Worm (Caenorhabditis elegans) whole organism, young adult: Measurements from ENCODE around the gene gnrr-3.
A peak's percentile ranks its signal among the peaks of the same experiment; 100 is the strongest.

Experiments used
- B0019.2 ChIP-seq: fragments of 200-800 bp; sonication (Bioruptor generic); conservative IDR thresholded peaks from 2 replicates; pipeline ENCODE4 v1.3.6; 2022; ENCODE audit warnings: missing genetic modification reagents, missing genetic modification characterization, missing compliant biosample characterization
- B0261.1 ChIP-seq: sonication (generic microtip); optimal IDR thresholded peaks from 2 replicates; lab custom pipeline; 2016; ENCODE audit warnings: mild to moderate bottlenecking, missing genetic modification characterization, moderate library complexity, missing compliant biosample characterization
- F22D6.2 ChIP-seq: sonication (generic microtip); optimal IDR thresholded peaks from 2 replicates; lab custom pipeline; 2016; ENCODE audit warnings: mild to moderate bottlenecking, missing genetic modification characterization, missing compliant biosample characterization
- F23B12.7 ChIP-seq: sonication (generic microtip); optimal IDR thresholded peaks from 2 replicates; lab custom pipeline; 2017; ENCODE audit warnings: missing genetic modification characterization, mild to moderate bottlenecking, missing compliant biosample characterization, antibody characterized with exemption, moderate library complexity; ENCODE audit not compliant: insufficient read depth
- F49E8.2 ChIP-seq: sonication (generic microtip); optimal IDR thresholded peaks from 3 replicates; lab custom pipeline; 2017; ENCODE audit warnings: missing genetic modification characterization, mild to moderate bottlenecking, missing compliant biosample characterization, antibody characterized with exemption, moderate library complexity; ENCODE audit not compliant: insufficient read depth
- F57A8.1 ChIP-seq: fragments of 200-800 bp; sonication (Bioruptor generic); optimal IDR thresholded peaks from 2 replicates; lab custom pipeline; 2018; ENCODE audit warnings: mild to moderate bottlenecking, missing genetic modification characterization, moderate library complexity, missing compliant biosample characterization
- F57C9.4 ChIP-seq: sonication (generic microtip); optimal IDR thresholded peaks from 2 replicates; lab custom pipeline; 2017; ENCODE audit warnings: mild to moderate bottlenecking, missing genetic modification characterization, missing compliant biosample characterization
- K12H6.12 ChIP-seq: fragments of 200-800 bp; sonication (Bioruptor generic); optimal IDR thresholded peaks from 2 replicates; lab custom pipeline; 2018; ENCODE audit warnings: mild to moderate bottlenecking, missing genetic modification characterization, missing compliant biosample characterization
- Y56A3A.18 ChIP-seq: fragments of 200-800 bp; sonication (Bioruptor generic); IDR thresholded peaks from 2 replicates; pipeline ENCODE4 v1.3.6; 2022; ENCODE audit warnings: missing genetic modification reagents, missing genetic modification characterization, missing compliant biosample characterization
- aptf-2 ChIP-seq: fragments of 200-800 bp; sonication (Bioruptor generic); conservative IDR thresholded peaks from 2 replicates; pipeline ENCODE4 v1.3.6; 2022; ENCODE audit warnings: missing genetic modification reagents, missing genetic modification characterization, missing compliant biosample characterization
- attf-3 ChIP-seq: fragments of 200-800 bp; sonication (Bioruptor generic); conservative IDR thresholded peaks from 2 replicates; pipeline ENCODE4 v1.3.6; 2022; ENCODE audit warnings: missing genetic modification reagents, missing genetic modification characterization, missing compliant biosample characterization
- bed-1 ChIP-seq: fragments of 200-800 bp; sonication (Bioruptor generic); IDR thresholded peaks from 2 replicates; pipeline ENCODE4 v1.3.6; 2022; ENCODE audit warnings: missing genetic modification reagents, missing genetic modification characterization, missing compliant biosample characterization
- cebp-2 ChIP-seq: fragments of 200-800 bp; sonication (Bioruptor generic); IDR thresholded peaks from 2 replicates; pipeline ENCODE4 v1.3.6; 2022; ENCODE audit warnings: missing genetic modification characterization, missing compliant biosample characterization
- ceh-27 ChIP-seq: fragments of 200-800 bp; sonication (Bioruptor generic); optimal IDR thresholded peaks from 2 replicates; lab custom pipeline; 2018; ENCODE audit warnings: mild to moderate bottlenecking, missing genetic modification characterization, moderate library complexity, missing compliant biosample characterization
- ceh-40 ChIP-seq: fragments of 200-800 bp; sonication (Bioruptor generic); IDR thresholded peaks from 2 replicates; pipeline ENCODE4 v1.3.6; 2022; ENCODE audit warnings: missing genetic modification characterization, missing compliant biosample characterization
- ceh-91 ChIP-seq: fragments of 200-800 bp; sonication (Bioruptor generic); IDR thresholded peaks from 2 replicates; pipeline ENCODE4 v1.3.6; 2022; ENCODE audit warnings: missing genetic modification reagents, missing genetic modification characterization, missing compliant biosample characterization
- chd-7 ChIP-seq: sonication (generic microtip); optimal IDR thresholded peaks from 2 replicates; lab custom pipeline; 2016; ENCODE audit warnings: mild to moderate bottlenecking, missing genetic modification characterization, moderate library complexity, missing compliant biosample characterization
- dpff-1 ChIP-seq: sonication (generic microtip); optimal IDR thresholded peaks from 2 replicates; lab custom pipeline; 2017; ENCODE audit warnings: mild to moderate bottlenecking, missing genetic modification characterization, missing compliant biosample characterization
- dpl-1 ChIP-seq: fragments of 150-350 bp; optimal IDR thresholded peaks from 2 replicates; lab custom pipeline; 2014; ENCODE audit warnings: missing biosample characterization, missing genetic modification reagents, missing genetic modification characterization
- efl-1 ChIP-seq: fragments of 150-350 bp; optimal IDR thresholded peaks from 2 replicates; lab custom pipeline; 2014; ENCODE audit warnings: missing biosample characterization, missing genetic modification reagents, missing genetic modification characterization
- hmg-1.2 ChIP-seq: fragments of 200-800 bp; sonication (Bioruptor generic); IDR thresholded peaks from 2 replicates; pipeline ENCODE4 v1.3.6; 2022; ENCODE audit warnings: missing genetic modification reagents, missing genetic modification characterization, missing compliant biosample characterization
- hsf-1 ChIP-seq: fragments of 200-800 bp; sonication (Bioruptor generic); IDR thresholded peaks from 2 replicates; pipeline ENCODE4 v1.3.6; 2022; ENCODE audit warnings: missing genetic modification reagents, missing genetic modification characterization, missing compliant biosample characterization
- lin-40 ChIP-seq: sonication (generic microtip); optimal IDR thresholded peaks from 2 replicates; lab custom pipeline; 2016; ENCODE audit warnings: missing genetic modification characterization, mild to moderate bottlenecking, missing compliant biosample characterization, missing genotype, missing genetic modification reagents
- madf-10 ChIP-seq: sonication (generic microtip); optimal IDR thresholded peaks from 2 replicates; lab custom pipeline; 2016; ENCODE audit warnings: mild to moderate bottlenecking, missing genetic modification characterization, missing compliant biosample characterization
- madf-8 ChIP-seq: fragments of 200-800 bp; sonication (Bioruptor generic); conservative IDR thresholded peaks from 2 replicates; pipeline ENCODE4 v1.3.6; 2022; ENCODE audit warnings: missing genetic modification reagents, missing genetic modification characterization, missing compliant biosample characterization
- mes-4 ChIP-seq: sonication (generic microtip); optimal IDR thresholded peaks from 2 replicates; lab custom pipeline; 2016; ENCODE audit warnings: missing genotype, missing genetic modification characterization, missing compliant biosample characterization
- nfya-1 ChIP-seq: sonication (generic microtip); optimal IDR thresholded peaks from 2 replicates; lab custom pipeline; 2017; ENCODE audit warnings: antibody characterized with exemption, missing compliant biosample characterization, missing genetic modification characterization, borderline replicate concordance; ENCODE audit not compliant: insufficient read depth
- nfyb-1 ChIP-seq: fragments of 200-800 bp; sonication (Bioruptor generic); IDR thresholded peaks from 2 replicates; pipeline ENCODE4 v1.3.6; 2022; ENCODE audit warnings: missing genetic modification reagents, missing genetic modification characterization, missing compliant biosample characterization
- nhr-27 ChIP-seq: fragments of 200-800 bp; sonication (Bioruptor generic); optimal IDR thresholded peaks from 2 replicates; lab custom pipeline; 2018; ENCODE audit warnings: mild to moderate bottlenecking, missing genetic modification characterization, moderate library complexity, missing compliant biosample characterization
- nhr-80 ChIP-seq: sonication (generic microtip); optimal IDR thresholded peaks from 2 replicates; lab custom pipeline; 2016; ENCODE audit warnings: missing genetic modification characterization, missing compliant biosample characterization
- rec-8 ChIP-seq, 2 experiments: sonication (generic microtip); optimal IDR thresholded peaks; 2 replicates each; lab custom pipeline; 2016; ENCODE audit warnings: mild to moderate bottlenecking in 2 of 2, missing genetic modification characterization in 2 of 2, missing genetic modification reagents in 2 of 2, missing genotype in 2 of 2, missing biosample characterization in 1 of 2, missing compliant biosample characterization in 1 of 2, moderate library complexity in 1 of 2
- snpc-1.3 ChIP-seq: sonication (generic microtip); optimal IDR thresholded peaks from 2 replicates; lab custom pipeline; 2017; ENCODE audit warnings: missing genetic modification characterization, mild to moderate bottlenecking, missing compliant biosample characterization, antibody characterized with exemption, moderate library complexity, missing genotype, missing genetic modification reagents; ENCODE audit not compliant: insufficient read depth
- snpc-4 ChIP-seq, 5 experiments: fragments of 150-350 bp in 1 of 5; sonication (generic microtip) in 4 of 5; optimal IDR thresholded peaks; 2 replicates each; lab custom pipeline; 2014 to 2018; ENCODE audit warnings: missing genetic modification characterization in 5 of 5, missing biosample characterization in 3 of 5, antibody characterized with exemption in 2 of 5, mild to moderate bottlenecking in 2 of 5, missing compliant biosample characterization in 2 of 5, missing genotype in 2 of 5, moderate library complexity in 2 of 5, missing genetic modification reagents in 1 of 5
- somi-1 ChIP-seq: fragments of 200-800 bp; sonication (Bioruptor generic); optimal IDR thresholded peaks from 2 replicates; lab custom pipeline; 2018; ENCODE audit warnings: mild to moderate bottlenecking, missing genetic modification characterization, missing compliant biosample characterization
- ztf-18 ChIP-seq: sonication (generic microtip); optimal IDR thresholded peaks from 2 replicates; lab custom pipeline; 2016; ENCODE audit warnings: missing genotype, mild to moderate bottlenecking, missing genetic modification characterization, missing compliant biosample characterization
- ztf-6 ChIP-seq: fragments of 200-800 bp; sonication (Bioruptor generic); IDR thresholded peaks from 2 replicates; pipeline ENCODE4 v1.3.6; 2022; ENCODE audit warnings: missing genetic modification reagents, missing genetic modification characterization, missing compliant biosample characterization

gnrr-3 gene

DNA sequence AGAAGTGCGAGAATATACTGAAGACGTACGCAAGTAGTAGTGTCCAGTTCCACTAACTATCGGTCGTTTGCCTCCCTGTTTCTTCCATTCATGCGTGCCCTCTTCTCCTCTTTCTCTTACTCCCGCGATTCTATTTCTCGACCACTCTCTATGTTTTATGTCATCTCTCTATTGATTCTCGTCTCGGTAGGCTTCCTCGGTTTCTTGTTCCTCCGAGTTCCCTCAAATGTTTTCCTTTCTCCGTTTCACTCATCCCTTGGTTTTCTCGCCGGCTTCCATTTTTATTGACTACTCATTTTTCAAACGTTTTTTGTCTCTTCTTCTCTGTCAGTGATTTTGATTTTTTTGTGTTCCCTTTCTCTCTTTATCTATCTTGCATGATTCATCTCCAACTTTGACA, 22.9 kb upstream of the gnrr-3 start:
- peak; percentile 35 for TF ChIP-seq lin-40 (tag; lab: Kevin White, UChicago)
- TF ChIP-seq efl-1 (GFP tag; lab: Kevin White, UChicago) = no peak
- peak; percentile 37 for TF ChIP-seq K12H6.12
- TF ChIP-seq F57A8.1 (GFP tag; lab: Kevin White, UChicago) = no peak
- TF ChIP-seq nhr-80 (tag; lab: Kevin White, UChicago) = peak; percentile 25

DNA sequence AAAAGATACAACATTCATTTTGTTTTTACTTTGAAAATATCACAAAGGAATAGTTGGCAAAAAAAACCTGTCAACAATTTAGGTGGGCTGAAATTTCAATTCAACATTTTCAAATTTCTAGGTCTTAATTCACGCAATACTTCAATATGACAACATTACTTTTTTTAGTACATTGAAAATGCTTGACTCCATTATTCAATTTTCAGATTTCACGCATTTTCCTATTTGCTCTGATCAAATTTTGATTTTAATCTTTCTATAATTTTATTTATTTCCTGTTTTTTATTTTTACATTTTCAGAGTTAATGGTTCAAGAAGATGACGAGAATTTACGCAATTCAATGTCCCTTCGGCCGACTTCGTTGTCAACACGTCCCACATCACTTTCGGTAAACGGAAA, 21.7 kb upstream of the gnrr-3 start, which contains the start of gene mkk-4:
TSS of gene mkk-4 (plus strand) at position 301 of the 400 bp plus-strand sequence.
- TF ChIP-seq madf-10 (no peak), somi-1 (no peak), mes-4 (tag; lab: Kevin White, UChicago) (no peak), hmg-1.2 (GFP tag; lab: Robert Waterston, UW) (no peak), F22D6.2 (tag; lab: Kevin White, UChicago) (no peak), ceh-40 (GFP tag; lab: Robert Waterston, UW) (no peak), ceh-91 (GFP tag; lab: Robert Waterston, UW) (no peak), ceh-27 (GFP tag; lab: Kevin White, UChicago) (no peak), attf-3 (GFP tag; lab: Robert Waterston, UW) (no peak), nhr-27 (tag; lab: Kevin White, UChicago) (no peak), ztf-6 (GFP tag; lab: Robert Waterston, UW) (no peak), F49E8.2 (tag; lab: Kevin White, UChicago) (no peak), F23B12.7 (tag; lab: Kevin White, UChicago) (no peak), madf-8 (no peak), bed-1 (GFP tag; lab: Robert Waterston, UW) (no peak), snpc-4 (GFP tag; optimal IDR thresholded peaks at IDR 0.05; lab: Kevin White, UChicago) (no peak), snpc-4 (tag; optimal IDR thresholded peaks at IDR 0.05; lab: Kevin White, UChicago) (no peak), ztf-18 (tag; lab: Kevin White, UChicago) (no peak), cebp-2 (GFP tag; lab: Robert Waterston, UW) (no peak), B0261.1 (tag; lab: Kevin White, UChicago) (no peak)

DNA sequence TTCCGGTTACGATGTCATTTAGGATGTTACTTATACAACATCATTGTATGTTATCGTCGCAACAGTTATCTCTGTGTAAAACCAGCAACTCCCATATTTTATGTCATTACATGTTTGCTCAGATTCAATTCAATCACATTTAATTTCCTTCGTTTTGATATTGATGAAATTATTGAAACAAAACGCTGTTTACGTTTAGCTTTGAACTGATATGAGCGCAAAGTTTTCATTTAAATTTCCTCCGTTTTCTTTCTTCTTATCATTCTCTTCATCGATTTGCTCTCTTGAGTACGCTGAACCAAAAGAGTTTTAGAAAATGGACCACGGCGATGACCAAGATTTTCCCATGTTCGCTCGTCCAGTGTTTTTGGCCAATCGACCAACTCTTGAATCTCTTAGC, 18.4 kb upstream of the gnrr-3 start, which contains the start of gene sek-6:
TSS of gene sek-6 (plus strand) at position 315 of the 400 bp plus-strand sequence.
- no peak for TF ChIP-seq dpff-1 (tag; lab: Kevin White, UChicago)
- no peak for TF ChIP-seq B0019.2 (GFP tag; lab: Robert Waterston, UW)
- no peak for TF ChIP-seq aptf-2 (GFP tag; lab: Robert Waterston, UW)
- TF ChIP-seq dpl-1 = no peak
- no peak for TF ChIP-seq efl-1 (GFP tag; lab: Kevin White, UChicago)
- TF ChIP-seq snpc-1.3 (tag; lab: Kevin White, UChicago) = no peak
- TF ChIP-seq F57C9.4 (tag; lab: Kevin White, UChicago) = no peak
- TF ChIP-seq nfyb-1 (GFP tag; lab: Robert Waterston, UW) = no peak
- no peak for TF ChIP-seq hmg-1.2 (GFP tag; lab: Robert Waterston, UW)
- no peak for TF ChIP-seq rec-8 (tag; optimal IDR thresholded peaks at IDR 0.05; lab: Kevin White, UChicago)
- no peak for TF ChIP-seq Y56A3A.18 (GFP tag; lab: Robert Waterston, UW)
- TF ChIP-seq hsf-1 = no peak
- TF ChIP-seq nfya-1 (tag; lab: Kevin White, UChicago) = no peak
- no peak for TF ChIP-seq chd-7 (tag; lab: Kevin White, UChicago)
